Worm (Caenorhabditis elegans): Measurements from ENCODE around the gene dlc-3.
"Not testable (repeated sequence)": the region's sequence is repeated elsewhere in the genome, so short reads cannot be mapped to it uniquely, and the experiment has no call there.

DNA sequence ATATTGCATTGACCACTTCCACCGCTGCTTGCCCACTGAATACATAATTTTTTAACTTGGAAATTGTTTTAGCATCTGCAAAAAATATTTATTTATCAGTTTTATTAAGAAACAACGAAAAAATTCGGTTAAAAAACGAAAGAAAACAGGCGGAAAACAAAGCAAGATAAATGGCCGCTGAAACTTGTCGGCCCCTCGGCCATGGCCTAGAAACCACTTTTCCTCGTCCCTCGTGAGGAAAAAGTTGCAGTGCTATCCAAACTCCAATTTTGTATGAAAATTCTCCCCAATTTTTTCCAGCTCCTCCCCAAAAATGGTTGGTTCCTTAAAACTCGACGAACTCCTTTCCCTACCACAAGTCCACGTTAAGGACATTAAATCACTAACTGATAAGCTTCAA, 7.7 kb upstream of the dlc-3 start, which contains the start of gene Y10G11A.1:
- TF ChIP-seq dpl-1 (GFP tag; optimal IDR thresholded peaks at IDR 0.05); tag-97 (GFP tag; IDR thresholded peaks at IDR 0.05); nhr-11 (tag; optimal IDR thresholded peaks at IDR 0.05); F10B5.3 (tag; optimal IDR thresholded peaks at IDR 0.05); nhr-25 (tag; optimal IDR thresholded peaks at IDR 0.05; ENCODE audit: borderline replicate concordance, insufficient read depth); daf-19 (GFP tag; conservative IDR thresholded peaks at IDR 0.05); nhr-102 (tag; optimal IDR thresholded peaks at IDR 0.05); skn-1 (tag; optimal IDR thresholded peaks at IDR 0.05); pqm-1 (tag; optimal IDR thresholded peaks at IDR 0.05); lin-39 (tag; optimal IDR thresholded peaks at IDR 0.05): not testable (repeated sequence)

Measured in whole organism, L4 larva.